Fruit fly (Drosophila melanogaster): ENCODE results near the gene CG3792.
A peak's percentile ranks its signal among the peaks of the same experiment; 100 is the strongest.

Gene CG3792

DNA sequence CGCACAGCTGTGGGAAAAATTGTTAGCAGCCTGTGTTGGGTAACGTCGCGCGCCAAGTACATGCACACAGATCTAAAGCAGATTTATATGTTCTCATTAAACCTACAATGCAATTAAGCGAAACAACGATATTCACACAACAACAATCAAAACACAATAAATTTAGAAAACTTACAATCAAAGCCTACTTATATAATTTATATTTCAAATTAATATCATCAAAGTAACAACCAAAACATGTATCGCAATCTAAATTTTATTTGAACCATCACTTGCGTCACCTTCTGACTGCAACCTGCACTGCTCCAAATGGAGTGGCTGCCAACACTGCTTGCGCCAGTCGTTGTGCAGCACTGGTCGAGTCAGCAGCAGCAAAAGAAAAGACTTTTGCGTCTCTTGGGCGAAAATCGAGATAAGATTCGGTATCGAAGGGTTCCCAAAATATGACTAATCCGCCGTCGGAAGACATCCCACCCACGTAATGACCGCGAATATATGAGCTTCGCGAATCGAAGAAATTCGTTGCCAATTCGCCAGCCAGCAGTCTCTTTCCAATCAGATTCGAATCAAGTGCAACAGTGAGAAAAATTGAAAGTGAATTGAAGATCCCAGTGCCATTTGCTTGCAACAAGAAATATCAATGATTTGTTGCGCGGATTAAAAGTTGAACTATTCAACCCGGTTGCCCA, 4.3 kb downstream of the CG3792 start, which contains the start of the genes CG8892 and CG34126 (continued):
- TF ChIP-seq inv (GFP tag; IDR thresholded peaks at IDR 0.05; ENCODE audit: partially characterized antibody) (no peak), CG18764 (GFP tag; optimal IDR thresholded peaks at IDR 0.05) (peak; percentile 97), CG10462 (GFP tag; optimal IDR thresholded peaks at IDR 0.05) (peak; percentile 97), NfI (GFP tag; optimal IDR thresholded peaks at IDR 0.05) (peak; percentile 98), CG10366 (GFP tag; IDR thresholded peaks at IDR 0.05) (peak; percentile 94), ase (GFP tag; IDR thresholded peaks at IDR 0.05) (peak; percentile 92), CG4820 (GFP tag; optimal IDR thresholded peaks at IDR 0.05) (peak; percentile 98), Optix (GFP tag; IDR thresholded peaks at IDR 0.05) (peak; percentile 92), ranshi (GFP tag; IDR thresholded peaks at IDR 0.05) (peak; percentile 94), Lhr (GFP tag; optimal IDR thresholded peaks at IDR 0.05) (peak; percentile 89), CG15696 (tag; optimal IDR thresholded peaks at IDR 0.05) (peak; percentile 98), CG5245 (GFP tag; optimal IDR thresholded peaks at IDR 0.05) (peak; percentile 96), ATbp (GFP tag; optimal IDR thresholded peaks at IDR 0.05) (peak; percentile 90), CG8359 (GFP tag; optimal IDR thresholded peaks at IDR 0.05; ENCODE audit: borderline replicate concordance) (peak; percentile 87), slp2 (GFP tag; optimal IDR thresholded peaks at IDR 0.05) (peak; percentile 96), Bteb2 (GFP tag; optimal IDR thresholded peaks at IDR 0.05) (peak; percentile 94), kah (GFP tag; optimal IDR thresholded peaks at IDR 0.05) (peak; percentile 87), NFAT (GFP tag; IDR thresholded peaks at IDR 0.05) (peak; percentile 98), esg (GFP tag; conservative IDR thresholded peaks at IDR 0.05) (peak; percentile 97), MBD-R2 (GFP tag; IDR thresholded peaks at IDR 0.05) (peak; percentile 97), CG31388 (GFP tag; optimal IDR thresholded peaks at IDR 0.05) (peak; percentile 97), Poxn (GFP tag; IDR thresholded peaks at IDR 0.05) (peak; percentile 86), CG30431 (GFP tag; optimal IDR thresholded peaks at IDR 0.05) (peak; percentile 98), CG6175 (GFP tag; IDR thresholded peaks at IDR 0.05) (peak; percentile 92), CG7987 (GFP tag; optimal IDR thresholded peaks at IDR 0.05) (peak; percentile 92), CG8765 (GFP tag; IDR thresholded peaks at IDR 0.05) (peak; percentile 94), Drgx (GFP tag; IDR thresholded peaks at IDR 0.05) (peak; percentile 91), gcm2 (GFP tag; optimal IDR thresholded peaks at IDR 0.05) (peak; percentile 93), CG9215 (GFP tag; IDR thresholded peaks at IDR 0.05) (peak; percentile 97), CG18262 (tag; optimal IDR thresholded peaks at IDR 0.05) (peak; percentile 97), CG6854 (GFP tag; optimal IDR thresholded peaks at IDR 0.05) (peak; percentile 89), wor (GFP tag; IDR thresholded peaks at IDR 0.05) (peak; percentile 94), Atf-2 (GFP tag; optimal IDR thresholded peaks at IDR 0.05) (peak; percentile 94), CG12942 (GFP tag; optimal IDR thresholded peaks at IDR 0.05) (peak; percentile 99), stwl (tag; optimal IDR thresholded peaks at IDR 0.05) (peak; percentile 89), Meics (GFP tag; optimal IDR thresholded peaks at IDR 0.05) (peak; percentile 97), pb (GFP tag; optimal IDR thresholded peaks at IDR 0.05) (peak; percentile 85), mld (GFP tag; IDR thresholded peaks at IDR 0.05; ENCODE audit: partially characterized antibody) (no peak), Gug (GFP tag; IDR thresholded peaks at IDR 0.05) (peak; percentile 99), tap (tag; optimal IDR thresholded peaks at IDR 0.05) (peak; percentile 89), Rx (GFP tag; IDR thresholded peaks at IDR 0.05) (peak; percentile 93), CG11504 (tag; optimal IDR thresholded peaks at IDR 0.05) (peak; percentile 95), Dek (tag; optimal IDR thresholded peaks at IDR 0.05) (peak; percentile 96), CG3838 (GFP tag; optimal IDR thresholded peaks at IDR 0.05) (peak; percentile 87), CG8944 (GFP tag; optimal IDR thresholded peaks at IDR 0.05) (peak; percentile 96), CG6765 (GFP tag; optimal IDR thresholded peaks at IDR 0.05) (peak; percentile 91), Deaf1 (tag; optimal IDR thresholded peaks at IDR 0.05) (peak; percentile 81), bowl (GFP tag; IDR thresholded peaks at IDR 0.05) (peak; percentile 74), Xbp1 (GFP tag; optimal IDR thresholded peaks at IDR 0.05) (peak; percentile 99), CG34422 (GFP tag; IDR thresholded peaks at IDR 0.05) (peak; percentile 96)
